Worm (Caenorhabditis elegans) whole organism, L2 larva: ENCODE measurements around the gene Y45F10D.6.
A peak's percentile ranks its signal among the peaks of the same experiment; 100 is the strongest.

ENCODE experiments used
- C34F6.9 ChIP-seq: fragments of 150-350 bp; optimal IDR thresholded peaks from 2 replicates; lab custom pipeline; 2014; ENCODE audit warnings: missing biosample characterization, missing genetic modification characterization
- F13H6.1 ChIP-seq: sonication (generic microtip); optimal IDR thresholded peaks from 2 replicates; lab custom pipeline; 2016; ENCODE audit warnings: missing genetic modification characterization, missing compliant biosample characterization
- blmp-1 ChIP-seq: sonication (generic microtip); optimal IDR thresholded peaks from 2 replicates; lab custom pipeline; 2017; ENCODE audit warnings: missing genetic modification characterization, mild to moderate bottlenecking, missing compliant biosample characterization, antibody characterized with exemption, moderate library complexity; ENCODE audit not compliant: insufficient read depth
- ceh-16 ChIP-seq: fragments of 150-350 bp; optimal IDR thresholded peaks from 2 replicates; lab custom pipeline; 2014; ENCODE audit warnings: missing biosample characterization, missing genetic modification characterization
- ceh-82 ChIP-seq: fragments of 150-350 bp; optimal IDR thresholded peaks from 2 replicates; lab custom pipeline; 2014; ENCODE audit warnings: missing biosample characterization, missing genetic modification characterization
- crh-2 ChIP-seq: sonication (generic microtip); optimal IDR thresholded peaks from 2 replicates; lab custom pipeline; 2017; ENCODE audit warnings: missing biosample characterization, missing genetic modification characterization
- egl-27 ChIP-seq: sonication (generic microtip); optimal IDR thresholded peaks from 3 replicates; lab custom pipeline; 2017; ENCODE audit warnings: missing biosample characterization, missing genetic modification reagents, missing genetic modification characterization
- elt-3 ChIP-seq: sonication (generic microtip); optimal IDR thresholded peaks from 2 replicates; lab custom pipeline; 2017; ENCODE audit warnings: missing biosample characterization, missing genetic modification characterization
- lin-39 ChIP-seq: fragments of 150-350 bp; optimal IDR thresholded peaks from 2 replicates; lab custom pipeline; 2014; ENCODE audit warnings: missing biosample characterization, missing genetic modification reagents, missing genetic modification characterization
- mab-5 ChIP-seq: fragments of 150-350 bp; optimal IDR thresholded peaks from 2 replicates; lab custom pipeline; 2014; ENCODE audit warnings: missing biosample characterization, missing genetic modification characterization
- nhr-129 ChIP-seq: fragments of 150-350 bp; optimal IDR thresholded peaks from 2 replicates; lab custom pipeline; 2014; ENCODE audit warnings: missing biosample characterization, missing genetic modification characterization
- nhr-21 ChIP-seq: fragments of 150-350 bp; optimal IDR thresholded peaks from 2 replicates; lab custom pipeline; 2014; ENCODE audit warnings: missing biosample characterization, missing genetic modification characterization
- nhr-25 ChIP-seq: fragments of 150-350 bp; sonication (generic microtip); optimal IDR thresholded peaks from 3 replicates; lab custom pipeline; 2014; ENCODE audit warnings: missing biosample characterization, missing genetic modification characterization
- nhr-77 ChIP-seq: fragments of 150-350 bp; optimal IDR thresholded peaks from 2 replicates; lab custom pipeline; 2014; ENCODE audit warnings: missing biosample characterization, missing genetic modification characterization
- ztf-1 ChIP-seq: fragments of 200-800 bp; sonication (Bioruptor generic); conservative IDR thresholded peaks from 2 replicates; pipeline ENCODE4 v1.3.6; 2022; ENCODE audit warnings: missing genetic modification characterization, missing compliant biosample characterization
- ztf-11 ChIP-seq: sonication (generic microtip); optimal IDR thresholded peaks from 2 replicates; lab custom pipeline; 2017; ENCODE audit warnings: missing biosample characterization, missing genetic modification characterization

The Y45F10D.6 gene

ce11 chrIV:13748798-13749197 lies 48.9 kb downstream of the Y45F10D.6 start:
- TF ChIP-seq C34F6.9 (tag; lab: Kevin White, UChicago) (peak; percentile 13), nhr-129 (peak; percentile 87), mab-5 (tag; lab: Kevin White, UChicago) (no peak), F13H6.1 (peak; percentile 63), blmp-1 (no peak), ceh-82 (tag; lab: Kevin White, UChicago) (no peak), lin-39 (tag; lab: Kevin White, UChicago) (no peak), ceh-16 (tag; lab: Kevin White, UChicago) (no peak), nhr-25 (tag; lab: Kevin White, UChicago) (no peak), nhr-77 (no peak), elt-3 (tag; lab: Kevin White, UChicago) (no peak), crh-2 (tag; lab: Kevin White, UChicago) (no peak), ztf-1 (GFP tag; lab: Robert Waterston, UW) (no peak), egl-27 (no peak), nhr-21 (tag; lab: Kevin White, UChicago) (no peak), ztf-11 (tag; lab: Kevin White, UChicago) (no peak)
